Worm (Caenorhabditis elegans): Measurements from ENCODE around the gene C25D7.5.

DNA sequence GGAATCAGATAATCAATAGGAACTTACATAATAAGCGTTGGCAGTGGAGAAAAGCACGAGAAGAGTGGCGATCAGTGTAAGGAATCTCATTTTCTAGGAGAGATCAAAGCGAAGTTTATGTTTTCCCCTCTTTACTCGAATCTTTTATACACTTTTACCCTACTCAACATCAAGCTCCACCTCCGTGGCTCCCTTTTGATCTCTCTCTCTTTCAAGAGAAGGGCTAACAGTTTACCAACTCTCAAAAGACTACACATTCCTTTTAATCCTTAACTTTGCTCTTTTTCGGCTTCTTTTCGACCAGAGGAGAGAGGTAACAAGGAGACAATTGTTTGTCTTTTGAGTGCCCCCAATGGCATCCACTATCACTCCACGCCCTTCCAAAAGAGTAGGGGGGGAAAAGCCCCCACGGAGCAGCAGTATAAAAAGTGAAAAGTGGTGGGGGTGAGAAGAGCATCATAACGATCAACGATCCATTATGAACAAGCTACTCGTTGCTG lies 34.8 kb downstream of the C25D7.5 start, which contains the start of the genes C01G10.15 and C01G10.6:
- TF ChIP-seq lin-39 (tag; optimal IDR thresholded peaks at IDR 0.05) (no peak), vab-15 (tag; optimal IDR thresholded peaks at IDR 0.05) (no peak), dsc-1 (tag; optimal IDR thresholded peaks at IDR 0.05) (no peak), nhr-12 (tag; optimal IDR thresholded peaks at IDR 0.05) (no peak), lin-15B (tag; optimal IDR thresholded peaks at IDR 0.05) (no peak), skn-1 (tag; optimal IDR thresholded peaks at IDR 0.05) (no peak), ama-1 (optimal IDR thresholded peaks at IDR 0.05) (no peak), unc-62 (GFP tag; optimal IDR thresholded peaks at IDR 0.05) (no peak), unc-30 (tag; optimal IDR thresholded peaks at IDR 0.05) (no peak), elt-3 (tag; optimal IDR thresholded peaks at IDR 0.05) (no peak), blmp-1 (tag; optimal IDR thresholded peaks at IDR 0.05) (no peak), tbx-2 (tag; optimal IDR thresholded peaks at IDR 0.05) (peak; percentile 29), lsy-2 (tag; optimal IDR thresholded peaks at IDR 0.05) (no peak), sptf-1 (tag; optimal IDR thresholded peaks at IDR 0.05) (no peak)

All from whole organism, L1 larva.